Fruit fly (Drosophila melanogaster) Kc167 (cell line): ENCODE data around the gene cpb.

Experiments used
- Myc ChIP-seq: fragments of >200 bp; optimal IDR thresholded peaks from 2 replicates; lab custom pipeline; 2017; ENCODE audit warnings: missing external identifiers
- h ChIP-seq: fragments of >200 bp; optimal IDR thresholded peaks from 3 replicates; lab custom pipeline; 2018; ENCODE audit warnings: missing external identifiers
- ttk ChIP-seq: sonication (Bioruptor generic); optimal IDR thresholded peaks from 2 replicates; lab custom pipeline; 2017; ENCODE audit warnings: missing external identifiers

DNA sequence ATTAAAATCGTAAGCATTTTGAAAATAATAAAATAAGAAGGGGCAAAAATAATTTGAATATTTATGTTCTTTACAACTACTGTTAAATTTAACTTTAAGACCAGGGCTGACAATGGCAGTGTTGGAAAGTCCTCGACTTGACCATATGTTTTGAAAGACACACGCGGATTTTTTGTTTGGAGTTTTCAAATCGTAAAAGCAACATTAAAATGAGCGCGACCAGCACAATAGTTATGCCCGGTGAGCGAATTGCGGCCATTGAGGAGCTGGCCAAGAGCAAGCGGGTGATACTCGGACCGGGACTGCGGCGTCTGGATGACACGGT is 23.9 kb downstream of the cpb start, which contains the start of gene Rrp40:
- TF ChIP-seq Myc (lab: Kevin White, UChicago), result no peak
- TF ChIP-seq ttk (lab: Kevin White, UChicago), result no peak
- TF ChIP-seq h (lab: Kevin White, UChicago), result no peak
